Worm (Caenorhabditis elegans) whole organism, late embryonic: ENCODE results near the gene srt-38.
"Not testable (repeated sequence)": the region's sequence is repeated elsewhere in the genome, so short reads cannot be mapped to it uniquely, and the experiment has no call there.

Source experiments
- C38D4.7 ChIP-seq: fragments of 200-800 bp; sonication (Bioruptor generic); optimal IDR thresholded peaks from 2 replicates; lab custom pipeline; 2018; ENCODE audit warnings: mild to moderate bottlenecking, missing genetic modification characterization, moderate library complexity, missing compliant biosample characterization
- Y22D7AL.16 ChIP-seq: sonication (generic microtip); optimal IDR thresholded peaks from 2 replicates; lab custom pipeline; 2016; ENCODE audit warnings: missing genetic modification characterization, missing compliant biosample characterization
- ahr-1 ChIP-seq: sonication (generic microtip); optimal IDR thresholded peaks from 2 replicates; lab custom pipeline; 2016; ENCODE audit warnings: missing genetic modification characterization, missing compliant biosample characterization
- ceh-18 ChIP-seq: sonication (generic microtip); optimal IDR thresholded peaks from 2 replicates; lab custom pipeline; 2016; ENCODE audit warnings: missing genetic modification characterization, missing compliant biosample characterization
- ceh-2 ChIP-seq: sonication (generic microtip); optimal IDR thresholded peaks from 2 replicates; lab custom pipeline; 2016; ENCODE audit warnings: missing genotype, missing genetic modification characterization, missing compliant biosample characterization
- ceh-30 ChIP-seq: fragments of 150-350 bp; optimal IDR thresholded peaks from 2 replicates; lab custom pipeline; 2014; ENCODE audit warnings: missing biosample characterization, missing genetic modification characterization
- ceh-45 ChIP-seq: fragments of 200-800 bp; sonication (Bioruptor generic); IDR thresholded peaks from 2 replicates; pipeline ENCODE4 v1.3.6; 2022; ENCODE audit warnings: missing genetic modification reagents, missing genetic modification characterization, missing compliant biosample characterization
- ceh-6 ChIP-seq: fragments of 200-800 bp; sonication (Bioruptor generic); optimal IDR thresholded peaks from 2 replicates; lab custom pipeline; 2018; ENCODE audit warnings: mild to moderate bottlenecking, missing genetic modification characterization, missing compliant biosample characterization
- che-1 ChIP-seq: sonication (generic microtip); optimal IDR thresholded peaks from 2 replicates; lab custom pipeline; 2016; ENCODE audit warnings: mild to moderate bottlenecking, missing genetic modification characterization, missing compliant biosample characterization
- dmd-4 ChIP-seq: sonication (generic microtip); optimal IDR thresholded peaks from 2 replicates; lab custom pipeline; 2016; ENCODE audit warnings: borderline replicate concordance, missing genetic modification characterization, missing compliant biosample characterization
- dve-1 ChIP-seq: sonication (generic microtip); optimal IDR thresholded peaks from 2 replicates; lab custom pipeline; 2017; ENCODE audit warnings: antibody characterized with exemption, mild to moderate bottlenecking, missing genetic modification characterization, missing compliant biosample characterization
- fax-1 ChIP-seq: sonication (generic microtip); optimal IDR thresholded peaks from 2 replicates; lab custom pipeline; 2016; ENCODE audit warnings: missing genotype, missing genetic modification characterization, missing compliant biosample characterization
- gmeb-2 ChIP-seq: sonication (generic microtip); optimal IDR thresholded peaks from 2 replicates; lab custom pipeline; 2016; ENCODE audit warnings: missing genetic modification characterization, inconsistent platforms, missing compliant biosample characterization
- hlh-13 ChIP-seq: fragments of 200-800 bp; sonication (Bioruptor generic); optimal IDR thresholded peaks from 2 replicates; lab custom pipeline; 2018; ENCODE audit warnings: mild to moderate bottlenecking, missing genetic modification characterization, missing compliant biosample characterization
- hlh-30 ChIP-seq: sonication (generic microtip); optimal IDR thresholded peaks from 2 replicates; lab custom pipeline; 2017; ENCODE audit warnings: antibody characterized with exemption, missing genetic modification characterization, missing compliant biosample characterization; ENCODE audit not compliant: insufficient read depth
- hlh-6 ChIP-seq: sonication (generic microtip); optimal IDR thresholded peaks from 2 replicates; lab custom pipeline; 2016; ENCODE audit warnings: missing genotype, missing genetic modification characterization, missing compliant biosample characterization
- hlh-8 ChIP-seq: sonication (generic microtip); optimal IDR thresholded peaks from 2 replicates; lab custom pipeline; 2016; ENCODE audit warnings: missing genotype, missing genetic modification characterization, missing compliant biosample characterization
- lim-6 ChIP-seq: sonication (generic microtip); optimal IDR thresholded peaks from 2 replicates; lab custom pipeline; 2016; ENCODE audit warnings: missing genetic modification characterization, missing compliant biosample characterization
- nfya-1 ChIP-seq: sonication (generic microtip); optimal IDR thresholded peaks from 2 replicates; lab custom pipeline; 2017; ENCODE audit warnings: missing genetic modification characterization, mild to moderate bottlenecking, missing compliant biosample characterization, antibody characterized with exemption, moderate library complexity
- odd-2 ChIP-seq: sonication (generic microtip); optimal IDR thresholded peaks from 2 replicates; lab custom pipeline; 2017; ENCODE audit warnings: antibody characterized with exemption, mild to moderate bottlenecking, missing genetic modification characterization, missing compliant biosample characterization
- pha-2 ChIP-seq: sonication (generic microtip); optimal IDR thresholded peaks from 2 replicates; lab custom pipeline; 2017; ENCODE audit warnings: mild to moderate bottlenecking, missing genetic modification characterization, missing compliant biosample characterization
- rnt-1 ChIP-seq: sonication (generic microtip); optimal IDR thresholded peaks from 2 replicates; lab custom pipeline; 2016; ENCODE audit warnings: missing genetic modification characterization, missing compliant biosample characterization
- sdc-2 ChIP-seq: sonication (generic microtip); optimal IDR thresholded peaks from 2 replicates; lab custom pipeline; 2016; ENCODE audit warnings: missing genotype, missing genetic modification characterization, missing compliant biosample characterization
- sox-2 ChIP-seq: fragments of 200-800 bp; sonication (Bioruptor generic); IDR thresholded peaks from 2 replicates; pipeline ENCODE4 v1.3.6; 2022; ENCODE audit warnings: missing genetic modification reagents, missing genetic modification characterization, missing compliant biosample characterization
- sox-4 ChIP-seq: sonication (generic microtip); optimal IDR thresholded peaks from 2 replicates; lab custom pipeline; 2017; ENCODE audit warnings: mild to moderate bottlenecking, missing genetic modification characterization, inconsistent platforms, missing compliant biosample characterization
- tbx-2 ChIP-seq: sonication (generic microtip); optimal IDR thresholded peaks from 2 replicates; lab custom pipeline; 2016; ENCODE audit warnings: missing genetic modification characterization, missing compliant biosample characterization
- tbx-7 ChIP-seq: sonication (generic microtip); optimal IDR thresholded peaks from 2 replicates; lab custom pipeline; 2016; ENCODE audit warnings: missing genotype, missing genetic modification characterization, missing compliant biosample characterization
- unc-3 ChIP-seq, 2 experiments: fragments of 200-800 bp in 1 of 2; sonication (Bioruptor generic) in 1 of 2; sonication (generic microtip) in 1 of 2; conservative IDR thresholded peaks in 1 of 2; optimal IDR thresholded peaks in 1 of 2; 2 replicates each; pipeline versions ENCODE4 v1.3.6 to Lab custom; 2016 to 2022; ENCODE audit warnings: missing compliant biosample characterization in 2 of 2, missing genetic modification characterization in 2 of 2, missing genetic modification reagents in 1 of 2
- unc-42 ChIP-seq: sonication (generic microtip); optimal IDR thresholded peaks from 2 replicates; lab custom pipeline; 2016; ENCODE audit warnings: missing genotype, missing genetic modification characterization, missing compliant biosample characterization

srt-38 gene

ce11 chrV:4271258-4271657 lies at the start of gene srt-38:
Gene srt-38, minus strand, starts transcription at chrV:4271358.
- not testable (repeated sequence) for TF ChIP-seq dve-1, hlh-6, sox-4 (tag; lab: Kevin White, UChicago)

ce11 chrV:4319867-4320266 lies 48.7 kb upstream of the srt-38 start, which contains the start of gene ZC132.9:
Gene ZC132.9, minus strand, starts transcription at chrV:4319967.
- TF ChIP-seq dmd-4 (tag; lab: Kevin White, UChicago) (no peak), tbx-2 (no peak), ceh-18 (no peak), lim-6 (tag; lab: Kevin White, UChicago) (no peak), tbx-7 (tag; lab: Kevin White, UChicago) (no peak), pha-2 (tag; lab: Kevin White, UChicago) (no peak)

ce11 chrV:4315057-4315456 lies 43.9 kb upstream of the srt-38 start, which contains the start of gene srh-192:
Gene srh-192, minus strand, starts transcription at chrV:4315157.
- TF ChIP-seq dmd-4 (tag; lab: Kevin White, UChicago) (no peak), ahr-1 (tag; lab: Kevin White, UChicago) (no peak), C38D4.7 (GFP tag; lab: Kevin White, UChicago) (no peak), tbx-2 (no peak), lim-6 (tag; lab: Kevin White, UChicago) (no peak), sdc-2 (tag; lab: Kevin White, UChicago) (no peak), Y22D7AL.16 (tag; lab: Kevin White, UChicago) (no peak), hlh-8 (tag; lab: Kevin White, UChicago) (no peak), ceh-6 (GFP tag; lab: Kevin White, UChicago) (no peak), ceh-45 (no peak), ceh-30 (no peak), odd-2 (tag; lab: Kevin White, UChicago) (no peak), nfya-1 (tag; lab: Kevin White, UChicago) (no peak), rnt-1 (tag; lab: Kevin White, UChicago) (no peak)

ce11 chrV:4304240-4304639 lies 33.1 kb upstream of the srt-38 start:
- TF ChIP-seq hlh-8 (tag; lab: Kevin White, UChicago) (no peak), ceh-30 (no peak)
- TF ChIP-seq, all 69 proteins: peak for 0

- no peak for TF ChIP-seq hlh-30 (tag; lab: Kevin White, UChicago)
- TF ChIP-seq unc-3 (GFP tag; conservative IDR thresholded peaks at IDR 0.05; lab: Robert Waterston, UW): no peak
- no peak for TF ChIP-seq unc-3 (tag; optimal IDR thresholded peaks at IDR 0.05; lab: Kevin White, UChicago)
- TF ChIP-seq unc-42 (tag; lab: Kevin White, UChicago): no peak
- TF ChIP-seq dmd-4 (tag; lab: Kevin White, UChicago): no peak
These were observed 32.6 kb upstream of the srt-38 start for ce11 chrV:4303793-4304192.

ce11 chrV:4302842-4303241 lies 31.7 kb upstream of the srt-38 start:
- TF ChIP-seq sox-2 (GFP tag; lab: Robert Waterston, UW) (no peak), ceh-2 (tag; lab: Kevin White, UChicago) (no peak), che-1 (no peak), ahr-1 (tag; lab: Kevin White, UChicago) (no peak), odd-2 (tag; lab: Kevin White, UChicago) (no peak), gmeb-2 (tag; lab: Kevin White, UChicago) (no peak), fax-1 (tag; lab: Kevin White, UChicago) (no peak), hlh-13 (GFP tag; lab: Kevin White, UChicago) (no peak)
